Worm (Caenorhabditis elegans) whole organism, L4 larva: ENCODE data around the gene irld-44.

Source experiments
- daf-12 ChIP-seq: fragments of 150-350 bp; optimal IDR thresholded peaks from 2 replicates; lab custom pipeline; 2014; ENCODE audit warnings: missing biosample characterization, missing genetic modification reagents, missing genetic modification characterization
- daf-8 ChIP-seq: fragments of 200-800 bp; sonication (Bioruptor generic); IDR thresholded peaks from 2 replicates; pipeline ENCODE4 v1.3.6; 2022; ENCODE audit warnings: missing genetic modification characterization, missing compliant biosample characterization
- dve-1 ChIP-seq: sonication (generic microtip); optimal IDR thresholded peaks from 2 replicates; lab custom pipeline; 2017; ENCODE audit warnings: antibody characterized with exemption, mild to moderate bottlenecking, missing genetic modification characterization, missing compliant biosample characterization; ENCODE audit not compliant: insufficient read depth
- hif-1 ChIP-seq, 2 experiments: sonication (generic microtip); optimal IDR thresholded peaks; 2 replicates each; lab custom pipeline; 2016 to 2017; ENCODE audit warnings: missing compliant biosample characterization in 2 of 2, missing genetic modification characterization in 2 of 2, missing genetic modification reagents in 2 of 2, missing genotype in 2 of 2, mild to moderate bottlenecking in 1 of 2
- hlh-11 ChIP-seq: fragments of 200-800 bp; sonication (Bioruptor generic); optimal IDR thresholded peaks from 2 replicates; lab custom pipeline; 2018; ENCODE audit warnings: mild to moderate bottlenecking, missing genetic modification characterization, missing compliant biosample characterization
- hlh-30 ChIP-seq: sonication (generic microtip); optimal IDR thresholded peaks from 2 replicates; lab custom pipeline; 2017; ENCODE audit warnings: antibody characterized with exemption, mild to moderate bottlenecking, missing genetic modification characterization, missing compliant biosample characterization; ENCODE audit not compliant: insufficient read depth
- mxl-2 ChIP-seq: fragments of 200-800 bp; sonication (Bioruptor generic); conservative IDR thresholded peaks from 2 replicates; pipeline ENCODE4 v1.3.6; 2022; ENCODE audit warnings: missing genetic modification reagents, missing genetic modification characterization, missing compliant biosample characterization
- nhr-10 ChIP-seq: fragments of 150-350 bp; optimal IDR thresholded peaks from 2 replicates; lab custom pipeline; 2014; ENCODE audit warnings: missing biosample characterization, missing genetic modification characterization
- nhr-11 ChIP-seq: fragments of 150-350 bp; optimal IDR thresholded peaks from 2 replicates; lab custom pipeline; 2014; ENCODE audit warnings: missing biosample characterization, missing genetic modification characterization
- nhr-42 ChIP-seq: fragments of 200-800 bp; sonication (Bioruptor generic); IDR thresholded peaks from 2 replicates; pipeline ENCODE4 v1.3.6; 2022; ENCODE audit warnings: missing genetic modification characterization, missing compliant biosample characterization
- pqm-1 ChIP-seq: sonication (generic microtip); optimal IDR thresholded peaks from 2 replicates; lab custom pipeline; 2017; ENCODE audit warnings: missing biosample characterization, missing genetic modification characterization
- sdz-12 ChIP-seq: fragments of 200-800 bp; sonication (Bioruptor generic); optimal IDR thresholded peaks from 2 replicates; lab custom pipeline; 2018; ENCODE audit warnings: mild to moderate bottlenecking, missing genetic modification characterization, missing compliant biosample characterization

- TF ChIP-seq daf-8 (GFP tag; lab: Robert Waterston, UW) (no peak), nhr-11 (tag; lab: Kevin White, UChicago) (no peak), hlh-11 (tag; lab: Kevin White, UChicago) (no peak), mxl-2 (GFP tag; lab: Robert Waterston, UW) (no peak), hlh-30 (no peak), sdz-12 (no peak), dve-1 (tag; lab: Kevin White, UChicago) (peak; percentile 44), nhr-42 (peak; percentile 85), daf-12 (tag; lab: Kevin White, UChicago) (no peak), pqm-1 (no peak), hif-1 (tag; optimal IDR thresholded peaks at IDR 0.05; lab: Kevin White, UChicago) (no peak), nhr-10 (tag; lab: Kevin White, UChicago) (no peak)
These were observed 21.8 kb upstream of the irld-44 start, which contains the start of gene nhr-238 for ce11 chrV:1629329-1629728.
